Worm (Caenorhabditis elegans) whole organism, L2 larva: ENCODE data around the gene tald-1.
A peak's percentile ranks its signal among the peaks of the same experiment; 100 is the strongest.

Source experiments
- ama-1 ChIP-seq: fragments of 150-350 bp; optimal IDR thresholded peaks from 2 replicates; lab custom pipeline; 2018; ENCODE audit warnings: inconsistent platforms
- mbf-1 ChIP-seq: sonication (generic microtip); optimal IDR thresholded peaks from 2 replicates; lab custom pipeline; 2017; ENCODE audit warnings: missing biosample characterization, missing genetic modification characterization
- nhr-10 ChIP-seq: sonication (generic microtip); optimal IDR thresholded peaks from 2 replicates; lab custom pipeline; 2017; ENCODE audit warnings: missing biosample characterization, missing genetic modification characterization
- nhr-12 ChIP-seq: fragments of 150-350 bp; optimal IDR thresholded peaks from 2 replicates; lab custom pipeline; 2014; ENCODE audit warnings: missing biosample characterization, missing genetic modification characterization
- nhr-25 ChIP-seq: fragments of 150-350 bp; sonication (generic microtip); optimal IDR thresholded peaks from 3 replicates; lab custom pipeline; 2014; ENCODE audit warnings: missing biosample characterization, missing genetic modification characterization
- ztf-11 ChIP-seq: sonication (generic microtip); optimal IDR thresholded peaks from 2 replicates; lab custom pipeline; 2017; ENCODE audit warnings: missing biosample characterization, missing genetic modification characterization

- TF ChIP-seq ztf-11 (tag; lab: Kevin White, UChicago) (no peak), ama-1 (lab: Kevin White, UChicago) (no peak), mbf-1 (tag; lab: Kevin White, UChicago) (no peak), nhr-25 (tag; lab: Kevin White, UChicago) (peak; percentile 53), nhr-12 (tag; lab: Kevin White, UChicago) (no peak), nhr-10 (no peak)
These were observed 12.0 kb downstream of the tald-1 start for ce11 chrIV:4398420-4398819.
